Fruit fly (Drosophila melanogaster): ENCODE data around the gene CG7906.

DNA sequence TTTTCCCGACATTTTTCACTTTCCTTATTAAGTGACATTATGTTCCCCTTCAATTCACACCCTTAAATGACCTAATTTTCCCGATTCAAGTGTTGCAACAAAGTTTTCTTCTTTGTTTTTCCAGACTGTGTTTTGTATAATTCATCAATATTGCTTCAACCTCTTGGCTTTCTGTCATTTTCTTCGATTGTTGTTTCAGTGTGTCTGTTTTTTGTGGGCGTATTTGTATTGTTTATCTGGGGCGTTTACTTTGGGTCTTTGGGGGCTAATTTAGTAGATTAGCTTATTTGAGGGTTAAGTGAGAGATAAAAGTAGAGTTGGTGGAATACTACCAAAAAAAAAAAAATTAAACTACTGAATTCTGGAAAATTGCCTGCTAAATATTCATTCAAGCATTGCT lies 40.7 kb upstream of the CG7906 start:
- TF ChIP-seq CG10348 (GFP tag; IDR thresholded peaks at IDR 0.05) = no peak
- no peak for TF ChIP-seq CG14655 (GFP tag; optimal IDR thresholded peaks at IDR 0.05)
